Worm (Caenorhabditis elegans) whole organism, L1 larva: ENCODE measurements around the gene chil-26.

ENCODE experiments used
- C04F5.9 ChIP-seq: sonication (generic microtip); optimal IDR thresholded peaks from 2 replicates; lab custom pipeline; 2016; ENCODE audit warnings: missing genetic modification characterization, missing compliant biosample characterization
- C16A3.4 ChIP-seq: fragments of 150-350 bp; optimal IDR thresholded peaks from 2 replicates; lab custom pipeline; 2014; ENCODE audit warnings: missing biosample characterization, missing genetic modification characterization
- aly-2 ChIP-seq: fragments of 150-350 bp; optimal IDR thresholded peaks from 2 replicates; lab custom pipeline; 2014; ENCODE audit warnings: missing biosample characterization, missing genetic modification characterization
- ama-1 ChIP-seq: fragments of 150-350 bp; optimal IDR thresholded peaks from 2 replicates; lab custom pipeline; 2014
- blmp-1 ChIP-seq: fragments of 150-350 bp; optimal IDR thresholded peaks from 2 replicates; lab custom pipeline; 2014; ENCODE audit warnings: missing biosample characterization, missing genetic modification characterization
- ceh-63 ChIP-seq: fragments of 200-800 bp; sonication (Bioruptor generic); optimal IDR thresholded peaks from 2 replicates; lab custom pipeline; 2018; ENCODE audit warnings: mild to moderate bottlenecking, missing genetic modification characterization, missing compliant biosample characterization
- ceh-82 ChIP-seq, 3 experiments: fragments of 150-350 bp in 1 of 3; sonication (generic microtip) in 2 of 3; optimal IDR thresholded peaks; 2 replicates each; lab custom pipeline; 2014 to 2017; ENCODE audit warnings: missing biosample characterization in 3 of 3, missing genetic modification characterization in 3 of 3
- ces-1 ChIP-seq: fragments of 150-350 bp; optimal IDR thresholded peaks from 2 replicates; lab custom pipeline; 2014; ENCODE audit warnings: missing biosample characterization, missing genetic modification reagents, missing genetic modification characterization
- dsc-1 ChIP-seq: sonication (generic microtip); optimal IDR thresholded peaks from 2 replicates; lab custom pipeline; 2016; ENCODE audit warnings: mild to moderate bottlenecking, missing genetic modification characterization, missing compliant biosample characterization
- efl-1 ChIP-seq, 4 experiments: fragments of 150-350 bp; optimal IDR thresholded peaks in 3 of 4; peaks in 1 of 4; 1 replicate in 1 of 4; 2 replicates in 3 of 4; lab custom pipeline; 2014; ENCODE audit warnings: missing biosample characterization in 2 of 4, missing genetic modification characterization in 2 of 4, missing genetic modification reagents in 2 of 4
- efl-3 ChIP-seq: fragments of 200-800 bp; sonication (Bioruptor generic); optimal IDR thresholded peaks from 2 replicates; lab custom pipeline; 2018; ENCODE audit warnings: mild to moderate bottlenecking, missing genetic modification characterization, missing compliant biosample characterization
- egl-13 ChIP-seq: sonication (generic microtip); optimal IDR thresholded peaks from 2 replicates; lab custom pipeline; 2016; ENCODE audit warnings: missing genotype, missing genetic modification reagents, missing genetic modification characterization, missing compliant biosample characterization
- elt-2 ChIP-seq: sonication (generic microtip); optimal IDR thresholded peaks from 2 replicates; lab custom pipeline; 2016; ENCODE audit warnings: missing genetic modification characterization, mild to moderate bottlenecking, inconsistent platforms, missing compliant biosample characterization, missing genetic modification reagents
- elt-3 ChIP-seq, 6 experiments: fragments of 150-350 bp in 1 of 6; sonication (generic microtip); optimal IDR thresholded peaks; 2 replicates each; lab custom pipeline; 2017 to 2018; ENCODE audit warnings: missing biosample characterization in 6 of 6, missing genetic modification characterization in 6 of 6, inconsistent platforms in 1 of 6
- fkh-10 ChIP-seq: sonication (generic microtip); optimal IDR thresholded peaks from 2 replicates; lab custom pipeline; 2017; ENCODE audit warnings: missing biosample characterization, missing genetic modification reagents, missing genetic modification characterization
- fkh-4 ChIP-seq: sonication (generic microtip); optimal IDR thresholded peaks from 2 replicates; lab custom pipeline; 2016; ENCODE audit warnings: missing compliant biosample characterization, missing genetic modification characterization, borderline replicate concordance
- fkh-8 ChIP-seq: sonication (generic microtip); optimal IDR thresholded peaks from 2 replicates; lab custom pipeline; 2016; ENCODE audit warnings: mild to moderate bottlenecking, missing genetic modification characterization, missing compliant biosample characterization
- fos-1 ChIP-seq: fragments of 150-350 bp; optimal IDR thresholded peaks from 2 replicates; lab custom pipeline; 2014; ENCODE audit warnings: missing biosample characterization, missing genetic modification characterization
- hlh-17 ChIP-seq: fragments of 200-800 bp; sonication (Bioruptor generic); optimal IDR thresholded peaks from 2 replicates; lab custom pipeline; 2018; ENCODE audit warnings: missing genetic modification characterization, mild to moderate bottlenecking, missing compliant biosample characterization, moderate library complexity, borderline replicate concordance
- irx-1 ChIP-seq: sonication (generic microtip); optimal IDR thresholded peaks from 2 replicates; lab custom pipeline; 2016; ENCODE audit warnings: missing genetic modification characterization, missing compliant biosample characterization
- jun-1 ChIP-seq: fragments of 150-350 bp; optimal IDR thresholded peaks from 2 replicates; lab custom pipeline; 2014; ENCODE audit warnings: missing biosample characterization, missing genetic modification reagents, missing genetic modification characterization
- lin-13 ChIP-seq: fragments of 150-350 bp; optimal IDR thresholded peaks from 2 replicates; lab custom pipeline; 2014; ENCODE audit warnings: missing biosample characterization, missing genetic modification reagents, missing genetic modification characterization
- lin-14 ChIP-seq: fragments of 200-800 bp; sonication (Bioruptor generic); optimal IDR thresholded peaks from 2 replicates; lab custom pipeline; 2018; ENCODE audit warnings: mild to moderate bottlenecking, missing genetic modification characterization, moderate library complexity, missing compliant biosample characterization
- lin-35 ChIP-seq, 2 experiments: fragments of 150-350 bp; optimal IDR thresholded peaks; 2 replicates each; lab custom pipeline; 2014; ENCODE audit warnings: missing biosample characterization in 2 of 2, missing genetic modification characterization in 2 of 2, missing genetic modification reagents in 2 of 2
- lir-3 ChIP-seq: sonication (generic microtip); optimal IDR thresholded peaks from 2 replicates; lab custom pipeline; 2016; ENCODE audit warnings: mild to moderate bottlenecking, missing genetic modification characterization, moderate library complexity, missing compliant biosample characterization; ENCODE audit not compliant: poor library complexity
- lsy-2 ChIP-seq, 2 experiments: fragments of 150-350 bp; optimal IDR thresholded peaks; 2 replicates each; lab custom pipeline; 2014; ENCODE audit warnings: missing biosample characterization in 2 of 2, missing genetic modification characterization in 2 of 2
- mdl-1 ChIP-seq, 2 experiments: fragments of 150-350 bp; optimal IDR thresholded peaks; 2 replicates each; lab custom pipeline; 2014 to 2017; ENCODE audit warnings: missing biosample characterization in 2 of 2, missing genetic modification characterization in 2 of 2, inconsistent platforms in 1 of 2
- nhr-12 ChIP-seq: sonication (generic microtip); optimal IDR thresholded peaks from 2 replicates; lab custom pipeline; 2017; ENCODE audit warnings: missing biosample characterization, missing genetic modification characterization
- nhr-19 ChIP-seq: fragments of 200-800 bp; sonication (Bioruptor generic); conservative IDR thresholded peaks from 2 replicates; pipeline ENCODE4 v1.3.6; 2022; ENCODE audit warnings: missing genetic modification characterization, missing compliant biosample characterization
- nhr-20 ChIP-seq: sonication (generic microtip); optimal IDR thresholded peaks from 2 replicates; lab custom pipeline; 2016; ENCODE audit warnings: mild to moderate bottlenecking, missing genetic modification characterization, missing compliant biosample characterization
- nhr-237 ChIP-seq: fragments of 150-350 bp; optimal IDR thresholded peaks from 2 replicates; lab custom pipeline; 2014; ENCODE audit warnings: missing biosample characterization, missing genetic modification characterization
- nhr-47 ChIP-seq: sonication (generic microtip); optimal IDR thresholded peaks from 2 replicates; lab custom pipeline; 2016; ENCODE audit warnings: mild to moderate bottlenecking, missing genetic modification characterization, moderate library complexity, missing compliant biosample characterization
- nhr-71 ChIP-seq: sonication (generic microtip); optimal IDR thresholded peaks from 2 replicates; lab custom pipeline; 2016; ENCODE audit warnings: mild to moderate bottlenecking, missing genetic modification characterization, moderate library complexity, missing compliant biosample characterization
- nhr-77 ChIP-seq: fragments of 150-350 bp; optimal IDR thresholded peaks from 2 replicates; lab custom pipeline; 2014; ENCODE audit warnings: missing biosample characterization, missing genetic modification characterization
- nhr-84 ChIP-seq: sonication (generic microtip); optimal IDR thresholded peaks from 2 replicates; lab custom pipeline; 2017; ENCODE audit warnings: missing biosample characterization, missing genetic modification characterization
- nhr-85 ChIP-seq: sonication (generic microtip); peaks from one replicate; lab custom pipeline; 2016; ENCODE audit warnings: missing genetic modification characterization, inconsistent platforms, missing compliant biosample characterization
- nhr-90 ChIP-seq: sonication (generic microtip); optimal IDR thresholded peaks from 2 replicates; lab custom pipeline; 2016; ENCODE audit warnings: mild to moderate bottlenecking, missing genetic modification characterization, missing compliant biosample characterization; ENCODE audit not compliant: poor library complexity
- skn-1 ChIP-seq: fragments of 150-350 bp; optimal IDR thresholded peaks from 2 replicates; lab custom pipeline; 2014; ENCODE audit warnings: missing biosample characterization, missing genetic modification characterization
- snpc-4 ChIP-seq: fragments of 150-350 bp; optimal IDR thresholded peaks from 2 replicates; lab custom pipeline; 2014; ENCODE audit warnings: missing biosample characterization, missing genetic modification characterization
- sox-4 ChIP-seq: sonication (generic microtip); optimal IDR thresholded peaks from 2 replicates; lab custom pipeline; 2016; ENCODE audit warnings: missing genetic modification characterization, missing compliant biosample characterization
- sptf-1 ChIP-seq: fragments of 150-350 bp; optimal IDR thresholded peaks from 2 replicates; lab custom pipeline; 2014; ENCODE audit warnings: missing biosample characterization, missing genetic modification characterization
- sup-37 ChIP-seq: fragments of 200-800 bp; sonication (Bioruptor generic); optimal IDR thresholded peaks from 2 replicates; lab custom pipeline; 2018; ENCODE audit warnings: mild to moderate bottlenecking, missing genetic modification characterization, missing compliant biosample characterization
- unc-130 ChIP-seq: fragments of 150-350 bp; optimal IDR thresholded peaks from 2 replicates; lab custom pipeline; 2017; ENCODE audit warnings: missing biosample characterization, missing genetic modification characterization, inconsistent platforms
- unc-30 ChIP-seq: sonication (generic microtip); optimal IDR thresholded peaks from 2 replicates; lab custom pipeline; 2017; ENCODE audit warnings: missing biosample characterization, missing genetic modification characterization
- unc-62 ChIP-seq: fragments of 150-350 bp; optimal IDR thresholded peaks from 2 replicates; lab custom pipeline; 2014; ENCODE audit warnings: missing biosample characterization, missing genetic modification reagents, missing genetic modification characterization
- zag-1 ChIP-seq: fragments of 150-350 bp; optimal IDR thresholded peaks from 2 replicates; lab custom pipeline; 2014; ENCODE audit warnings: missing biosample characterization, missing genetic modification characterization
- ztf-11 ChIP-seq, 2 experiments: sonication (generic microtip); optimal IDR thresholded peaks; 2 replicates each; lab custom pipeline; 2016 to 2017; ENCODE audit warnings: missing genetic modification characterization in 2 of 2, missing biosample characterization in 1 of 2, missing compliant biosample characterization in 1 of 2

Gene chil-26

DNA sequence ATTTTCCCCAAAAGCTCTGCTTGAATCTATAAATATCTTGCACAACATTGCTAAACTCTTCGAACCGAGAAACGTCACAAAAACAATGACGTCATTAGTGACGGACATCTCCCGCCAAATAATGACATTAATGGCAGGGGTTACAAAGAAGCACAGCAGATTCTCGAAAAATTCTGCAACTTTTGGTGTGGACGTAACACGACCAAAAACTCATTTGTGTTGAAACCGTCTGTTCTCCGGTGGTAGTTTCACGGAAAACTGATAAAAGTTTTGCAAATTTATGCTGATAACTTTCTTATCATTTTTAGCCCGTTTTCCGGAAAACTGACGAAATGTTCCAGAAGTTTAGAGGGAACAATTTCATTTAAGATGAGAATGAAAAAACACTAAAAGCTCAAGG lies 23.7 kb downstream of the chil-26 start (continued):
- no peak for TF ChIP-seq irx-1
- peak; percentile 28 for TF ChIP-seq nhr-71 (tag; lab: Kevin White, UChicago)
- TF ChIP-seq unc-62, result no peak
- TF ChIP-seq fkh-4 (tag; lab: Kevin White, UChicago), result no peak
- TF ChIP-seq ceh-63 (GFP tag; lab: Kevin White, UChicago), result no peak
- no peak for TF ChIP-seq dsc-1 (tag; lab: Kevin White, UChicago)
- TF ChIP-seq aly-2 (tag; lab: Kevin White, UChicago), result no peak
- TF ChIP-seq sox-4, result no peak
- no peak for TF ChIP-seq ceh-82 (tag; optimal IDR thresholded peaks at IDR 0.05; lab: Kevin White, UChicago)
- no peak for TF ChIP-seq fkh-10 (GFP tag; lab: Kevin White, UChicago)
- no peak for TF ChIP-seq snpc-4 (tag; lab: Kevin White, UChicago)
- TF ChIP-seq C16A3.4 (tag; lab: Kevin White, UChicago), result no peak
- no peak for TF ChIP-seq nhr-12
- TF ChIP-seq, all 84 proteins: peak for 5

ce11 chrII:9500926-9501325 lies 26.1 kb downstream of the chil-26 start:
- TF ChIP-seq nhr-90 (tag; lab: Kevin White, UChicago) (peak; percentile 28), nhr-71 (tag; lab: Kevin White, UChicago) (peak; percentile 57), efl-3 (no peak), lin-14 (peak; percentile 2), lin-35 (GFP tag; optimal IDR thresholded peaks at IDR 0.05; lab: Kevin White, UChicago) (peak in 1 of 2 experiments; percentile 73), sox-4 (no peak), C04F5.9 (tag; lab: Kevin White, UChicago) (no peak), mdl-1 (tag; optimal IDR thresholded peaks at IDR 0.05; lab: Kevin White, UChicago) (peak in 1 of 2 experiments; percentile 49), nhr-20 (tag; lab: Kevin White, UChicago) (peak; percentile 30), elt-2 (tag; lab: Kevin White, UChicago) (peak; percentile 99), jun-1 (tag; lab: Kevin White, UChicago) (peak; percentile 10)
- TF ChIP-seq, all 84 proteins: peak for 8

ce11 chrII:9501955-9502354 lies 27.1 kb downstream of the chil-26 start:
- no peak for TF ChIP-seq zag-1 (tag; lab: Kevin White, UChicago)
- TF ChIP-seq irx-1, result no peak
- 0 out of 2 replicates have a peak, but pooled peaks have one; percentile 12 for TF ChIP-seq nhr-19 (GFP tag; lab: Robert Waterston, UW)
- TF ChIP-seq ceh-63 (GFP tag; lab: Kevin White, UChicago), result no peak
- no peak for TF ChIP-seq ceh-82 (tag; optimal IDR thresholded peaks at IDR 0.05; lab: Kevin White, UChicago)
- no peak for TF ChIP-seq ces-1 (GFP tag; lab: Kevin White, UChicago)
- peak in 1 of 2 experiments; percentile 50 for TF ChIP-seq lin-35 (GFP tag; optimal IDR thresholded peaks at IDR 0.05; lab: Kevin White, UChicago)
- TF ChIP-seq jun-1 (tag; lab: Kevin White, UChicago), result peak; percentile 21
- TF ChIP-seq hlh-17 (GFP tag; lab: Kevin White, UChicago), result no peak
- no peak for TF ChIP-seq unc-30 (tag; lab: Kevin White, UChicago)
- TF ChIP-seq lsy-2 (tag; optimal IDR thresholded peaks at IDR 0.05; lab: Kevin White, UChicago), result peak in 1 of 2 experiments; percentile 7
- no peak for TF ChIP-seq fkh-10 (GFP tag; lab: Kevin White, UChicago)
- TF ChIP-seq nhr-84 (tag; lab: Kevin White, UChicago), result no peak
- no peak for TF ChIP-seq nhr-237 (tag; lab: Kevin White, UChicago)
- TF ChIP-seq egl-13 (tag; lab: Kevin White, UChicago), result no peak
- no peak for TF ChIP-seq ztf-11 (tag; optimal IDR thresholded peaks at IDR 0.05; lab: Kevin White, UChicago)
- TF ChIP-seq sptf-1 (tag; lab: Kevin White, UChicago), result no peak
- no peak for TF ChIP-seq dsc-1 (tag; lab: Kevin White, UChicago)
- TF ChIP-seq elt-2 (tag; lab: Kevin White, UChicago), result peak; percentile 97
- no peak for TF ChIP-seq lir-3 (tag; lab: Kevin White, UChicago)
- no peak for TF ChIP-seq ama-1 (lab: Kevin White, UChicago)
- TF ChIP-seq fos-1 (tag; lab: Kevin White, UChicago), result no peak
- TF ChIP-seq blmp-1 (tag; lab: Kevin White, UChicago), result no peak
- TF ChIP-seq nhr-85, result no peak
- TF ChIP-seq lin-13 (GFP tag; lab: Kevin White, UChicago), result no peak
- peak; percentile 23 for TF ChIP-seq nhr-90 (tag; lab: Kevin White, UChicago)
- TF ChIP-seq unc-130, result no peak
- TF ChIP-seq fkh-8 (tag; lab: Kevin White, UChicago), result no peak
- TF ChIP-seq sup-37 (GFP tag; lab: Kevin White, UChicago), result no peak
- TF ChIP-seq efl-1 (optimal IDR thresholded peaks at IDR 0.05; lab: Kevin White, UChicago), result no peak
- peak in 1 of 2 experiments; percentile 57 for TF ChIP-seq efl-1 (GFP tag; optimal IDR thresholded peaks at IDR 0.05 in 1 of 2; lab: Kevin White, UChicago)
- TF ChIP-seq skn-1, result no peak
- peak; percentile 51 for TF ChIP-seq nhr-71 (tag; lab: Kevin White, UChicago)
- TF ChIP-seq nhr-77 (tag; lab: Kevin White, UChicago), result no peak
- no peak for TF ChIP-seq elt-3 (tag; optimal IDR thresholded peaks at IDR 0.05; lab: Kevin White, UChicago)
- no peak for TF ChIP-seq nhr-47
